Worm (Caenorhabditis elegans) whole organism, L1 larva: ENCODE results near the gene drd-50.

Experiments used
- zag-1 ChIP-seq: fragments of 150-350 bp; optimal IDR thresholded peaks from 2 replicates; lab custom pipeline; 2014; ENCODE audit warnings: missing biosample characterization, missing genetic modification characterization
- ztf-11 ChIP-seq, 2 experiments: sonication (generic microtip); optimal IDR thresholded peaks; 2 replicates each; lab custom pipeline; 2016 to 2017; ENCODE audit warnings: missing genetic modification characterization in 2 of 2, missing biosample characterization in 1 of 2, missing compliant biosample characterization in 1 of 2

- TF ChIP-seq zag-1 (tag; lab: Kevin White, UChicago) (no peak), ztf-11 (tag; optimal IDR thresholded peaks at IDR 0.05; lab: Kevin White, UChicago) (no peak)
Observed at ce11 chrIV:4108767-4109166, 8.8 kb upstream of the drd-50 start, which contains the start of gene C35B1.7.
